Fruit fly (Drosophila melanogaster) whole organism, prepupa: Measurements from ENCODE around the gene psd.

Source experiments
- CG11294 ChIP-seq: fragments of 200-800 bp; sonication (Bioruptor generic); IDR thresholded peaks from 2 replicates; pipeline ENCODE4 v1.3.6; 2022; ENCODE audit warnings: missing biosample characterization, missing genetic modification characterization
- CG6163 ChIP-seq: fragments of 200-800 bp; sonication (Bioruptor generic); IDR thresholded peaks from 3 replicates; pipeline ENCODE4 v1.3.6; 2022; ENCODE audit warnings: missing biosample characterization, missing genetic modification characterization
- Gug ChIP-seq: fragments of 200-800 bp; sonication (Bioruptor generic); IDR thresholded peaks from 2 replicates; pipeline ENCODE4 v1.3.6; 2022; ENCODE audit warnings: missing biosample characterization, missing genetic modification characterization
- Sox102F ChIP-seq: fragments of 200-800 bp; sonication (Bioruptor generic); optimal IDR thresholded peaks from 2 replicates; lab custom pipeline; 2016; ENCODE audit warnings: missing biosample characterization, mild to moderate bottlenecking, missing genetic modification characterization
- Sox15 ChIP-seq: fragments of 200-800 bp; sonication (Bioruptor generic); optimal IDR thresholded peaks from 3 replicates; lab custom pipeline; 2016; ENCODE audit warnings: missing biosample characterization, missing genetic modification characterization
- acj6 ChIP-seq: fragments of 200-800 bp; sonication (Bioruptor generic); optimal IDR thresholded peaks from 3 replicates; lab custom pipeline; 2016; ENCODE audit warnings: missing biosample characterization, missing genetic modification characterization
- salr ChIP-seq, 2 experiments: fragments of 200-800 bp; sonication (Bioruptor generic); optimal IDR thresholded peaks; 3 replicates each; lab custom pipeline; 2016 to 2018; ENCODE audit warnings: missing biosample characterization in 2 of 2, missing genetic modification characterization in 2 of 2, mild to moderate bottlenecking in 1 of 2
- ss ChIP-seq, 2 experiments: fragments of 200-800 bp; sonication (Bioruptor generic); optimal IDR thresholded peaks; 2 replicates in 1 of 2; 3 replicates in 1 of 2; lab custom pipeline; 2017 to 2018; ENCODE audit warnings: mild to moderate bottlenecking in 2 of 2, missing biosample characterization in 2 of 2, missing genetic modification characterization in 2 of 2, moderate library complexity in 1 of 2

dm6 chr2L:6012303-6013070, 47.7 kb upstream of the psd start, which contains the start of gene CG9098:
- no peak for TF ChIP-seq salr (GFP tag; optimal IDR thresholded peaks at IDR 0.05; lab: Kevin White, UChicago)
- TF ChIP-seq Sox15, result no peak
- no peak for TF ChIP-seq ss (GFP tag; optimal IDR thresholded peaks at IDR 0.05; lab: Kevin White, UChicago)
- no peak for TF ChIP-seq CG11294 (GFP tag; lab: Robert Waterston, UW)
- no peak for TF ChIP-seq Sox102F (GFP tag; lab: Kevin White, UChicago)
- no peak for TF ChIP-seq Gug (GFP tag; lab: Robert Waterston, UW)
- TF ChIP-seq CG6163 (GFP tag; lab: Robert Waterston, UW), result no peak
- TF ChIP-seq acj6 (GFP tag; lab: Kevin White, UChicago), result no peak
